Worm (Caenorhabditis elegans) whole organism, young adult: ENCODE data around the gene akap-1.

ENCODE experiments used
- B0019.2 ChIP-seq: fragments of 200-800 bp; sonication (Bioruptor generic); conservative IDR thresholded peaks from 2 replicates; pipeline ENCODE4 v1.3.6; 2022; ENCODE audit warnings: missing genetic modification reagents, missing genetic modification characterization, missing compliant biosample characterization
- D2030.7 ChIP-seq: fragments of 200-800 bp; sonication (Bioruptor generic); IDR thresholded peaks from 2 replicates; pipeline ENCODE4 v1.3.6; 2022; ENCODE audit warnings: missing genetic modification reagents, missing genetic modification characterization, missing compliant biosample characterization
- F39B2.1 ChIP-seq: fragments of 200-800 bp; sonication (Bioruptor generic); IDR thresholded peaks from 2 replicates; pipeline ENCODE4 v1.3.6; 2022; ENCODE audit warnings: missing genetic modification reagents, missing genetic modification characterization, missing compliant biosample characterization
- F52B5.7 ChIP-seq: sonication (generic microtip); optimal IDR thresholded peaks from 2 replicates; lab custom pipeline; 2016; ENCODE audit warnings: mild to moderate bottlenecking, missing genetic modification characterization, missing compliant biosample characterization
- F57A8.1 ChIP-seq: fragments of 200-800 bp; sonication (Bioruptor generic); optimal IDR thresholded peaks from 2 replicates; lab custom pipeline; 2018; ENCODE audit warnings: mild to moderate bottlenecking, missing genetic modification characterization, moderate library complexity, missing compliant biosample characterization
- T26A5.8 ChIP-seq: sonication (generic microtip); optimal IDR thresholded peaks from 2 replicates; lab custom pipeline; 2016; ENCODE audit warnings: missing genetic modification characterization, missing compliant biosample characterization
- Y53G8AR.9 ChIP-seq: fragments of 200-800 bp; sonication (Bioruptor generic); conservative IDR thresholded peaks from 2 replicates; pipeline ENCODE4 v1.3.6; 2022; ENCODE audit warnings: missing genetic modification reagents, missing genetic modification characterization, missing compliant biosample characterization
- Y56A3A.18 ChIP-seq: fragments of 200-800 bp; sonication (Bioruptor generic); IDR thresholded peaks from 2 replicates; pipeline ENCODE4 v1.3.6; 2022; ENCODE audit warnings: missing genetic modification reagents, missing genetic modification characterization, missing compliant biosample characterization
- Y67H2A.10 ChIP-seq: fragments of 200-800 bp; sonication (Bioruptor generic); conservative IDR thresholded peaks from 2 replicates; pipeline ENCODE4 v1.3.6; 2022; ENCODE audit warnings: missing genetic modification reagents, missing genetic modification characterization, missing compliant biosample characterization
- ama-1 ChIP-seq, 3 experiments: fragments of 150-350 bp in 1 of 3; sonication (generic microtip) in 2 of 3; optimal IDR thresholded peaks; 2 replicates each; lab custom pipeline; 2014 to 2018; ENCODE audit warnings: missing biosample characterization in 2 of 3, missing genetic modification characterization in 2 of 3, missing genetic modification reagents in 2 of 3
- aptf-3 ChIP-seq: fragments of 200-800 bp; sonication (Bioruptor generic); IDR thresholded peaks from 2 replicates; pipeline ENCODE4 v1.3.6; 2022; ENCODE audit warnings: missing genetic modification characterization, missing compliant biosample characterization
- bed-2 ChIP-seq: fragments of 200-800 bp; sonication (Bioruptor generic); IDR thresholded peaks from 2 replicates; pipeline ENCODE4 v1.3.6; 2022; ENCODE audit warnings: missing genetic modification reagents, missing genetic modification characterization, missing compliant biosample characterization
- ccch-3 ChIP-seq: fragments of 200-800 bp; sonication (Bioruptor generic); optimal IDR thresholded peaks from 2 replicates; lab custom pipeline; 2018; ENCODE audit warnings: mild to moderate bottlenecking, missing genetic modification characterization, missing compliant biosample characterization
- ceh-40 ChIP-seq: fragments of 200-800 bp; sonication (Bioruptor generic); IDR thresholded peaks from 2 replicates; pipeline ENCODE4 v1.3.6; 2022; ENCODE audit warnings: missing genetic modification characterization, missing compliant biosample characterization
- ceh-91 ChIP-seq: fragments of 200-800 bp; sonication (Bioruptor generic); IDR thresholded peaks from 2 replicates; pipeline ENCODE4 v1.3.6; 2022; ENCODE audit warnings: missing genetic modification reagents, missing genetic modification characterization, missing compliant biosample characterization
- him-1 ChIP-seq: sonication (generic microtip); optimal IDR thresholded peaks from 2 replicates; lab custom pipeline; 2016; ENCODE audit warnings: missing genotype, missing genetic modification reagents, missing genetic modification characterization, missing compliant biosample characterization
- lag-1 ChIP-seq: fragments of 200-800 bp; sonication (Bioruptor generic); IDR thresholded peaks from 2 replicates; pipeline ENCODE4 v1.3.6; 2022; ENCODE audit warnings: missing genetic modification reagents, missing genetic modification characterization, missing compliant biosample characterization
- let-526 ChIP-seq: fragments of 200-800 bp; sonication (Bioruptor generic); IDR thresholded peaks from 2 replicates; pipeline ENCODE4 v1.3.6; 2022; ENCODE audit warnings: missing genetic modification reagents, missing genetic modification characterization, missing compliant biosample characterization
- lin-35 ChIP-seq, 3 experiments: fragments of 150-350 bp in 2 of 3; sonication (generic microtip) in 1 of 3; optimal IDR thresholded peaks; 2 replicates each; lab custom pipeline; 2014 to 2018; ENCODE audit warnings: missing biosample characterization in 3 of 3, missing genetic modification characterization in 3 of 3, missing genetic modification reagents in 3 of 3
- lin-40 ChIP-seq: sonication (generic microtip); optimal IDR thresholded peaks from 2 replicates; lab custom pipeline; 2016; ENCODE audit warnings: missing genetic modification characterization, mild to moderate bottlenecking, missing compliant biosample characterization, missing genotype, missing genetic modification reagents
- lsl-1 ChIP-seq: fragments of 200-800 bp; sonication (Bioruptor generic); optimal IDR thresholded peaks from 2 replicates; lab custom pipeline; 2018; ENCODE audit warnings: mild to moderate bottlenecking, missing genetic modification characterization, moderate library complexity, missing compliant biosample characterization
- madf-10 ChIP-seq: sonication (generic microtip); optimal IDR thresholded peaks from 2 replicates; lab custom pipeline; 2016; ENCODE audit warnings: mild to moderate bottlenecking, missing genetic modification characterization, missing compliant biosample characterization
- nfya-1 ChIP-seq: sonication (generic microtip); optimal IDR thresholded peaks from 2 replicates; lab custom pipeline; 2017; ENCODE audit warnings: antibody characterized with exemption, missing compliant biosample characterization, missing genetic modification characterization, borderline replicate concordance; ENCODE audit not compliant: insufficient read depth
- snpc-1.1 ChIP-seq: sonication (generic microtip); optimal IDR thresholded peaks from 2 replicates; lab custom pipeline; 2017; ENCODE audit warnings: missing genetic modification characterization, mild to moderate bottlenecking, missing compliant biosample characterization, antibody characterized with exemption, moderate library complexity, missing genotype, missing genetic modification reagents; ENCODE audit not compliant: insufficient read depth
- snpc-1.3 ChIP-seq: sonication (generic microtip); optimal IDR thresholded peaks from 2 replicates; lab custom pipeline; 2017; ENCODE audit warnings: missing genetic modification characterization, mild to moderate bottlenecking, missing compliant biosample characterization, antibody characterized with exemption, moderate library complexity, missing genotype, missing genetic modification reagents; ENCODE audit not compliant: insufficient read depth
- snpc-4 ChIP-seq, 5 experiments: fragments of 150-350 bp in 1 of 5; sonication (generic microtip) in 4 of 5; optimal IDR thresholded peaks; 2 replicates each; lab custom pipeline; 2014 to 2018; ENCODE audit warnings: missing genetic modification characterization in 5 of 5, missing biosample characterization in 3 of 5, antibody characterized with exemption in 2 of 5, mild to moderate bottlenecking in 2 of 5, missing compliant biosample characterization in 2 of 5, missing genotype in 2 of 5, moderate library complexity in 2 of 5, missing genetic modification reagents in 1 of 5
- xnd-1 ChIP-seq: sonication (generic microtip); optimal IDR thresholded peaks from 2 replicates; lab custom pipeline; 2016; ENCODE audit warnings: missing genotype, missing genetic modification reagents, missing genetic modification characterization, missing compliant biosample characterization
- ztf-18 ChIP-seq: sonication (generic microtip); optimal IDR thresholded peaks from 2 replicates; lab custom pipeline; 2016; ENCODE audit warnings: missing genotype, mild to moderate bottlenecking, missing genetic modification characterization, missing compliant biosample characterization
- ztf-25 ChIP-seq: fragments of 200-800 bp; sonication (Bioruptor generic); IDR thresholded peaks from 2 replicates; pipeline ENCODE4 v1.3.6; 2022; ENCODE audit warnings: missing genetic modification reagents, missing genetic modification characterization, missing compliant biosample characterization
- ztf-26 ChIP-seq: sonication (generic microtip); optimal IDR thresholded peaks from 2 replicates; lab custom pipeline; 2017; ENCODE audit warnings: missing genetic modification characterization, missing compliant biosample characterization

The akap-1 gene

DNA sequence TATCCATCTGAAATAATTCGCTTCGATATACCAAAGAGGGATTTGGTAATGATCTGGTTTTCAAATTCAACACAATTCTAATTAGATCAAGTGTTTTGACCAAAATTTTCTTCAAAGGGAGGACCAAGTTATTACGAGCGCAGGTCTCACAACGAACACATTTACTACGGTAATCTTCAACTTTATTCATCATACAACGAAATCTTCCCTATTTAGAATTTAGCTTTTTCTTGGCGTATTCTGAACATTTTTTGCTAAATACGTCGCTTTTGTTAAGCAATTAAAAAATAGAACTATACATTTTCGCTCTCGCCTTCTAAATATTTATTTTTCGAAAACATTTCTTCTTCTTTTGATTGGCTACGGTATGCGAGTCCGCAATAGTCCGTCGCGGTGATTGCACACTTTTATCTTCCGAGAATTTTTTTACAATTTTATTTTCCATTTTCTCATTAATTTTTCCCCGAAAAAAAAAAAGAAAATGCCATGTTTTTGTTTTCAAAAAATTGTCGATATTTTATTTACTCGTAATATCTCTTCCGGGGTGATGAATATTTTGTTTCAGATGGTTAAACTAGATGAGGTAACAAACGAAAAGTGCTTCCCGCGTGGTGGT is 29.9 kb downstream of the akap-1 start, which contains the start of gene let-716 (continued):
- peak; percentile 87 for TF ChIP-seq lsl-1 (GFP tag; lab: Kevin White, UChicago)
- TF ChIP-seq xnd-1 = peak; percentile 14
- no peak for TF ChIP-seq ama-1 (optimal IDR thresholded peaks at IDR 0.05; lab: Kevin White, UChicago)
- peak in 1 of 2 experiments; percentile 2 for TF ChIP-seq ama-1 (GFP tag; optimal IDR thresholded peaks at IDR 0.05; lab: Kevin White, UChicago)
- TF ChIP-seq lin-35 (GFP tag; optimal IDR thresholded peaks at IDR 0.05; lab: Kevin White, UChicago) = peak in 1 of 3 experiments; percentile 39

DNA sequence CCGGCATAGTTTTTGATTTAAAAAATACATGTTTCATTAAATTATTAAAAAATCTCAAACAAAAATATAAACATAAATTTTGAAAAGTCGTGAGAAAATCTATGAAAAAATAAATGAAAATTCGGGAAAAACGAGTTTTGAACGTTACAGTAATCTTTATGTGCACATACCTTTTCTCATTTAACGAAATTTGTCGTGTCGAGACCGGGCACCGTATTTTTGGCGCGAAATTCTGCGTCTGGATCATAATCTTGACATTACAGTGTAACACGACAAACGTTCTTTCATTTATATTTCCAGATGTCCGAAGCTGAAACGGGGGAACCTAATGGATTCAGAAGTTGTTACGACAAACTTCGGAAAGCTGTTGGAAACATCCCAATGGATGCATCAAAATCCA is 36.3 kb downstream of the akap-1 start, which contains the start of gene C16A3.2:
TSS of gene C16A3.2 (plus strand) at position 301 of the 400 bp plus-strand sequence.
- TF ChIP-seq xnd-1 (no peak), lsl-1 (GFP tag; lab: Kevin White, UChicago) (peak; percentile 0)

DNA sequence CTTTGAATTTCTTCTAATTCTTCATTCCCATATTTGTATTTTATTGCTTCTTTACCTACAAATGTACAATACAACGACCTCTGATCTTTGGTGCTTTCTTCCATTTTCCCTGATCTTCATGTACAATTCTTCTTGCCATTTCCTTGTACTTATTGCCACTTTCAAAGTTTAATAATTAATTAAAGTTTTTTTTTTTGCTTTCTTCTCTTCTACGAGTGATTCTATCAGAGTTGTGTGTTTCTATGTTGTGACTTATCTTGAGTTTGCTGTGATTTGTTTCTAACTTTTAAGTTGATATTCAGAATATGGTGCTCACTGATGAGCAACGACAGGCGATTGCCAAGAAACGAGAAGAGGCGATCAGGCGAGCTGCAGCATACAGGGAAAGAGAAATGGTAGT is 37.5 kb downstream of the akap-1 start, which contains the start of gene smrc-1:
TSS of gene smrc-1 (plus strand) at position 301 of the 400 bp plus-strand sequence.
- TF ChIP-seq Y56A3A.18 (GFP tag; lab: Robert Waterston, UW) (no peak), let-526 (no peak), D2030.7 (GFP tag; lab: Robert Waterston, UW) (no peak), snpc-1.1 (tag; lab: Kevin White, UChicago) (no peak), ceh-91 (GFP tag; lab: Robert Waterston, UW) (no peak), madf-10 (tag; lab: Kevin White, UChicago) (no peak), ztf-25 (no peak), F57A8.1 (GFP tag; lab: Kevin White, UChicago) (no peak), him-1 (tag; lab: Kevin White, UChicago) (no peak), nfya-1 (no peak), lag-1 (GFP tag; lab: Robert Waterston, UW) (no peak), ccch-3 (GFP tag; lab: Kevin White, UChicago) (no peak), lsl-1 (GFP tag; lab: Kevin White, UChicago) (no peak), ztf-18 (tag; lab: Kevin White, UChicago) (no peak), Y53G8AR.9 (GFP tag; lab: Robert Waterston, UW) (no peak), Y67H2A.10 (no peak), B0019.2 (GFP tag; lab: Robert Waterston, UW) (no peak), F52B5.7 (tag; lab: Kevin White, UChicago) (no peak), lin-40 (tag; lab: Kevin White, UChicago) (no peak), snpc-4 (GFP tag; optimal IDR thresholded peaks at IDR 0.05; lab: Kevin White, UChicago) (no peak), snpc-4 (tag; optimal IDR thresholded peaks at IDR 0.05; lab: Kevin White, UChicago) (no peak)

DNA sequence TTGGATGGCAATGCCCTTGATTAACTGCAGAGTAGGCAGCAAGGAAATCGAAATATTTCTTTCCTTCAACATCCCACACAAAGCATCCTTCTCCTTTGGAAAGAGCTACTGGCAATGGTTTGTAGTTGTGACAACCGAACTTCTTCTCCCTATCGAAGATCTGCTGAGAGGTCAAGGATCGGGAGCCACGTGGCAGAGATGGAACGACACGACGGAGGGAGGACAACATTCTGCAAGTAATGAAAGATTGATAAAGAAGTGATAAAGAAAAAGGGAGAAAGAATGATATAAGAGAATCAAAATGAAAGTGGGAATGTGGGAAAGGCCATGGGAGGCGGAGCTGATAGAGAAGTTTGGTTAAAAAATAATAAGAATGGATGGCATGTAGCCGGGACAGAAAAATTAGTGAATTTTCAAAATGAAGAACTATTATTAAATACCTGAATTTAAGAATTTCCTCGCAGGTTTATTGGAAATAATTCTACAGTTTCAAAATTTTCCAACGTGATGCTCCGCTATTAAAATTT is 42.6 kb downstream of the akap-1 start, which contains the start of gene oatr-1:
TSS of gene oatr-1 (minus strand) at position 477 of the 527 bp plus-strand sequence.
- TF ChIP-seq ama-1 (optimal IDR thresholded peaks at IDR 0.05; lab: Kevin White, UChicago) = peak; percentile 10
- no peak for TF ChIP-seq ama-1 (GFP tag; optimal IDR thresholded peaks at IDR 0.05; lab: Kevin White, UChicago)
- TF ChIP-seq F39B2.1 (GFP tag; lab: Robert Waterston, UW) = no peak
- TF ChIP-seq aptf-3 (GFP tag; lab: Robert Waterston, UW) = no peak
- TF ChIP-seq bed-2 = no peak
- no peak for TF ChIP-seq snpc-1.3
- TF ChIP-seq ztf-26 (tag; lab: Kevin White, UChicago) = no peak
- TF ChIP-seq T26A5.8 (tag; lab: Kevin White, UChicago) = no peak
- no peak for TF ChIP-seq ceh-40 (GFP tag; lab: Robert Waterston, UW)
